Comparison of ENCODE assay signal across 4 worm cellular contexts in genomic region chrX:7662532-7662931, ce11.
TF ChIP-seq lines count a peak whose summit lies in the region.

No protein-coding gene starts in this region.

TF ChIP-seq in whole organism, L1 larva, 84 proteins besides CTCF, POLR2A, EP300 and RAD21:
- TF ChIP-seq C04F5.9 (tag; optimal IDR thresholded peaks at IDR 0.05; lab: Kevin White, UChicago) = no peak
- TF ChIP-seq blmp-1 (tag; optimal IDR thresholded peaks at IDR 0.05; lab: Kevin White, UChicago) = peak; percentile 7
- no peak for TF ChIP-seq pqm-1 (tag; optimal IDR thresholded peaks at IDR 0.05; lab: Kevin White, UChicago)
- TF ChIP-seq nhr-71 (tag; optimal IDR thresholded peaks at IDR 0.05; lab: Kevin White, UChicago) = peak; percentile 18
- TF ChIP-seq nhr-85 (tag; lab: Kevin White, UChicago) = peak; percentile 76

TF ChIP-seq in whole organism, L2 larva, 48 proteins besides CTCF, POLR2A, EP300 and RAD21:
- TF ChIP-seq nhr-25 (tag; optimal IDR thresholded peaks at IDR 0.05; lab: Kevin White, UChicago) = peak; percentile 6
- no peak for TF ChIP-seq elt-1 (tag; optimal IDR thresholded peaks at IDR 0.05; lab: Kevin White, UChicago)
- peak in 1 of 2 experiments; percentile 4 for TF ChIP-seq lsy-2 (tag; optimal IDR thresholded peaks at IDR 0.05; lab: Kevin White, UChicago)

TF ChIP-seq in whole organism, L3 larva, 47 proteins besides CTCF, POLR2A, EP300 and RAD21:
- peak; percentile 56 for TF ChIP-seq ceh-28 (tag; optimal IDR thresholded peaks at IDR 0.05; lab: Kevin White, UChicago)
- TF ChIP-seq elt-1 (tag; optimal IDR thresholded peaks at IDR 0.05; lab: Kevin White, UChicago) = peak; percentile 19
- peak; percentile 12 for TF ChIP-seq nhr-25 (tag; optimal IDR thresholded peaks at IDR 0.05; lab: Kevin White, UChicago)
- no peak for TF ChIP-seq fkh-2 (tag; optimal IDR thresholded peaks at IDR 0.05; lab: Kevin White, UChicago)
- TF ChIP-seq nhr-23 (tag; optimal IDR thresholded peaks at IDR 0.05; lab: Kevin White, UChicago) = peak; percentile 54
- TF ChIP-seq ztf-4 (tag; optimal IDR thresholded peaks at IDR 0.05; lab: Kevin White, UChicago) = no peak
TF ChIP-seq in whole organism, L3 larva: peak in this region for 4.

TF ChIP-seq in whole organism, mixed stage, embryonic, 35 proteins besides CTCF, POLR2A, EP300 and RAD21:
- TF ChIP-seq elt-1 (tag; optimal IDR thresholded peaks at IDR 0.05; lab: Kevin White, UChicago; ENCODE audit: borderline replicate concordance, insufficient read depth) = peak; percentile 35
- TF ChIP-seq unc-39 (tag; optimal IDR thresholded peaks at IDR 0.05; lab: Kevin White, UChicago) = no peak

Comparison
In these comparisons a context has a peak if more than half of its experiments do, and no peak if none do; other contexts are left out.
1. Of the 22 proteins assayed by ChIP-seq in both whole organism, L1 larva and whole organism, L2 larva: peak only in whole organism, L1 larva: blmp-1; only in whole organism, L2 larva: none; in both: none; in neither: 20; mixed calls (peak in some experiments, not most) for 1.